Worm (Caenorhabditis elegans) whole organism, mixed stage, embryonic: ENCODE results near the gene ugt-40.

Experiments
- M03D4.4 ChIP-seq: sonication (generic microtip); optimal IDR thresholded peaks from 2 replicates; lab custom pipeline; 2017; ENCODE audit warnings: mild to moderate bottlenecking, missing genetic modification characterization, missing compliant biosample characterization
- nhr-12 ChIP-seq: fragments of 150-350 bp; optimal IDR thresholded peaks from 2 replicates; lab custom pipeline; 2014; ENCODE audit warnings: missing biosample characterization, missing genetic modification characterization
- pha-4 ChIP-seq: fragments of 150-350 bp; optimal IDR thresholded peaks from 2 replicates; lab custom pipeline; 2018; ENCODE audit warnings: missing biosample characterization, missing genetic modification reagents, missing genetic modification characterization
- ztf-11 ChIP-seq: fragments of 150-350 bp; optimal IDR thresholded peaks from 2 replicates; lab custom pipeline; 2014; ENCODE audit warnings: missing biosample characterization, missing genetic modification characterization

DNA sequence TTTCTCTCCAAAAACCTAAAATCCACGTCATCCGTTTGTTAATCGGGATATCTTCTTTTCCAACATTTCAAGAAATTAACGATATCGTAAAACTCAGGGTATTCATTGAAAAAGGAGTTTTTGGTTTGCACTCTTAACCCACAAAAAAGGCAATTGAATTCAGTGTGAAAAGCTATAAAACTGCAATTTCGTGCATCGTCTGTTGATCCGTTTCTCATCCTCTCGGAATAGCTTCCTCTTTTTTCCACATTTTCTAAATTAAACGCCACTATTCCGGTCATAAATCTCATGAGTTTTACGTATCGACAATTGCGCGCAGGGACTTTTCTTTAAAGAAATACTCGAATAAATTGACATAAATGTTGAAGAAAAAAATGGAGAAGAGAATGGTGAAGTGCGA, 29.5 kb downstream of the ugt-40 start:
- TF ChIP-seq M03D4.4 (tag; lab: Kevin White, UChicago) (no peak), pha-4 (no peak), ztf-11 (no peak), nhr-12 (tag; lab: Kevin White, UChicago) (no peak)
